Worm (Caenorhabditis elegans) whole organism, mixed stage, embryonic: ENCODE data around the gene C25A8.5.

Experiments used
- elt-1 ChIP-seq: sonication (generic microtip); optimal IDR thresholded peaks from 2 replicates; lab custom pipeline; 2017; ENCODE audit warnings: missing genetic modification characterization, mild to moderate bottlenecking, missing compliant biosample characterization, antibody characterized with exemption, moderate library complexity, borderline replicate concordance; ENCODE audit not compliant: insufficient read depth
- ham-2 ChIP-seq: fragments of 200-800 bp; sonication (Bioruptor generic); optimal IDR thresholded peaks from 2 replicates; lab custom pipeline; 2018; ENCODE audit warnings: mild to moderate bottlenecking, missing genetic modification characterization, missing compliant biosample characterization
- lsy-2 ChIP-seq: fragments of 150-350 bp; optimal IDR thresholded peaks from 2 replicates; lab custom pipeline; 2014; ENCODE audit warnings: missing biosample characterization, missing genetic modification characterization
- mls-2 ChIP-seq: sonication (generic microtip); optimal IDR thresholded peaks from 2 replicates; lab custom pipeline; 2016; ENCODE audit warnings: mild to moderate bottlenecking, missing genetic modification characterization, moderate library complexity, missing compliant biosample characterization
- nhr-237 ChIP-seq: fragments of 150-350 bp; optimal IDR thresholded peaks from 2 replicates; lab custom pipeline; 2014; ENCODE audit warnings: missing biosample characterization, missing genetic modification characterization
- unc-62 ChIP-seq: fragments of 150-350 bp; optimal IDR thresholded peaks from 2 replicates; lab custom pipeline; 2014; ENCODE audit warnings: missing biosample characterization, missing genetic modification reagents, missing genetic modification characterization

ce11 chrIV:6997918-6998317 is 1.4 kb upstream of the C25A8.5 start:
- TF ChIP-seq nhr-237 (no peak), lsy-2 (tag; lab: Kevin White, UChicago) (no peak), mls-2 (tag; lab: Kevin White, UChicago) (no peak), ham-2 (GFP tag; lab: Kevin White, UChicago) (no peak), unc-62 (GFP tag; lab: Kevin White, UChicago) (no peak), elt-1 (tag; lab: Kevin White, UChicago) (no peak)
